Fruit fly (Drosophila melanogaster) whole organism: Measurements from ENCODE around the gene CG13082.

Experiments
- Dll ChIP-seq: fragments of >200 bp; optimal IDR thresholded peaks from 2 replicates; lab custom pipeline; 2017
- EcR ChIP-seq, 2 experiments: fragments of >200 bp; optimal IDR thresholded peaks; 2 replicates each; lab custom pipeline; 2017; ENCODE audit warnings: missing biosample characterization in 2 of 2, missing genetic modification characterization in 2 of 2, missing genetic modification reagents in 2 of 2
- pan ChIP-seq: fragments of >200 bp; optimal IDR thresholded peaks from 2 replicates; lab custom pipeline; 2017
- psq ChIP-seq: fragments of >200 bp; optimal IDR thresholded peaks from 2 replicates; lab custom pipeline; 2017
- usp ChIP-seq: fragments of >200 bp; optimal IDR thresholded peaks from 2 replicates; lab custom pipeline; 2017; ENCODE audit warnings: missing biosample characterization, missing genetic modification characterization, mixed read lengths

- TF ChIP-seq pan (lab: Kevin White, UChicago) (no peak), EcR (GFP tag; optimal IDR thresholded peaks at IDR 0.05; lab: Kevin White, UChicago) (no peak), Dll (lab: Kevin White, UChicago) (no peak), psq (lab: Kevin White, UChicago) (no peak), usp (no peak)
Observed at dm6 chr2L:19588924-19589323, 50.7 kb downstream of the CG13082 start.
